Worm (Caenorhabditis elegans) whole organism, L4 larva: Measurements from ENCODE around the gene nhr-221.
A peak's percentile ranks its signal among the peaks of the same experiment; 100 is the strongest.

ENCODE experiments used
- aha-1 ChIP-seq: fragments of 150-350 bp; peaks from one replicate; lab custom pipeline; 2014; ENCODE audit warnings: missing biosample characterization, missing genetic modification characterization
- aly-2 ChIP-seq: sonication (generic microtip); optimal IDR thresholded peaks from 2 replicates; lab custom pipeline; 2018; ENCODE audit warnings: missing biosample characterization, missing genetic modification characterization
- ama-1 ChIP-seq: fragments of 150-350 bp; optimal IDR thresholded peaks from 2 replicates; lab custom pipeline; 2014; ENCODE audit warnings: inconsistent platforms, mixed read lengths
- attf-4 ChIP-seq: sonication (generic microtip); optimal IDR thresholded peaks from 3 replicates; lab custom pipeline; 2017; ENCODE audit warnings: missing biosample characterization, missing genetic modification characterization
- ceh-20 ChIP-seq: fragments of 200-800 bp; sonication (Bioruptor generic); IDR thresholded peaks from 2 replicates; pipeline ENCODE4 v1.3.6; 2022; ENCODE audit warnings: missing genetic modification reagents, missing genetic modification characterization, missing compliant biosample characterization
- ceh-28 ChIP-seq: fragments of 150-350 bp; optimal IDR thresholded peaks from 2 replicates; lab custom pipeline; 2014; ENCODE audit warnings: missing biosample characterization, missing genetic modification reagents, missing genetic modification characterization
- ceh-82 ChIP-seq: sonication (generic microtip); optimal IDR thresholded peaks from 2 replicates; lab custom pipeline; 2017; ENCODE audit warnings: missing biosample characterization, missing genetic modification characterization
- ctbp-1 ChIP-seq: fragments of 200-800 bp; sonication (Bioruptor generic); IDR thresholded peaks from 2 replicates; pipeline ENCODE4 v1.3.6; 2022; ENCODE audit warnings: missing genetic modification reagents, missing genetic modification characterization, missing compliant biosample characterization
- daf-16 ChIP-seq, 3 experiments: sonication (generic microtip); optimal IDR thresholded peaks; 2 replicates each; lab custom pipeline; 2016 to 2017; ENCODE audit warnings: missing genetic modification characterization in 3 of 3, missing genetic modification reagents in 3 of 3, mild to moderate bottlenecking in 2 of 3, missing compliant biosample characterization in 2 of 3, missing biosample characterization in 1 of 3, moderate library complexity in 1 of 3
- daf-19 ChIP-seq: fragments of 200-800 bp; sonication (Bioruptor generic); conservative IDR thresholded peaks from 2 replicates; pipeline ENCODE4 v1.3.6; 2022; ENCODE audit warnings: missing genetic modification characterization, missing compliant biosample characterization
- daf-8 ChIP-seq: fragments of 200-800 bp; sonication (Bioruptor generic); IDR thresholded peaks from 2 replicates; pipeline ENCODE4 v1.3.6; 2022; ENCODE audit warnings: missing genetic modification characterization, missing compliant biosample characterization
- dmd-6 ChIP-seq: fragments of 200-800 bp; sonication (Bioruptor generic); IDR thresholded peaks from 2 replicates; pipeline ENCODE4 v1.3.6; 2022; ENCODE audit warnings: missing genetic modification reagents, missing genetic modification characterization, missing compliant biosample characterization
- dmd-9 ChIP-seq: fragments of 200-800 bp; sonication (Bioruptor generic); IDR thresholded peaks from 2 replicates; pipeline ENCODE4 v1.3.6; 2022; ENCODE audit warnings: missing genetic modification reagents, missing genetic modification characterization, missing compliant biosample characterization
- dpl-1 ChIP-seq: fragments of 150-350 bp; optimal IDR thresholded peaks from 2 replicates; lab custom pipeline; 2014; ENCODE audit warnings: missing biosample characterization, missing genetic modification reagents, missing genetic modification characterization
- dve-1 ChIP-seq: sonication (generic microtip); optimal IDR thresholded peaks from 2 replicates; lab custom pipeline; 2017; ENCODE audit warnings: antibody characterized with exemption, mild to moderate bottlenecking, missing genetic modification characterization, missing compliant biosample characterization; ENCODE audit not compliant: insufficient read depth
- egl-43 ChIP-seq: fragments of 200-800 bp; sonication (Bioruptor generic); IDR thresholded peaks from 2 replicates; pipeline ENCODE4 v1.3.6; 2022; ENCODE audit warnings: missing genetic modification reagents, missing genetic modification characterization, missing compliant biosample characterization
- gei-8 ChIP-seq: fragments of 200-800 bp; sonication (Bioruptor generic); optimal IDR thresholded peaks from 2 replicates; lab custom pipeline; 2018; ENCODE audit warnings: mild to moderate bottlenecking, missing genetic modification characterization, missing compliant biosample characterization
- hlh-11 ChIP-seq: fragments of 200-800 bp; sonication (Bioruptor generic); optimal IDR thresholded peaks from 2 replicates; lab custom pipeline; 2018; ENCODE audit warnings: mild to moderate bottlenecking, missing genetic modification characterization, missing compliant biosample characterization
- hlh-30 ChIP-seq: sonication (generic microtip); optimal IDR thresholded peaks from 2 replicates; lab custom pipeline; 2017; ENCODE audit warnings: antibody characterized with exemption, mild to moderate bottlenecking, missing genetic modification characterization, missing compliant biosample characterization; ENCODE audit not compliant: insufficient read depth
- hmg-1.1 ChIP-seq: fragments of 200-800 bp; sonication (Bioruptor generic); IDR thresholded peaks from 2 replicates; pipeline ENCODE4 v1.3.6; 2022; ENCODE audit warnings: missing genetic modification reagents, missing genetic modification characterization, missing compliant biosample characterization
- lin-15B ChIP-seq: fragments of 150-350 bp; sonication (generic microtip); optimal IDR thresholded peaks from 3 replicates; lab custom pipeline; 2014; ENCODE audit warnings: missing biosample characterization, missing genetic modification characterization
- lin-38 ChIP-seq: fragments of 200-800 bp; sonication (Bioruptor generic); IDR thresholded peaks from 2 replicates; pipeline ENCODE4 v1.3.6; 2022; ENCODE audit warnings: missing genetic modification reagents, missing genetic modification characterization, missing compliant biosample characterization
- madf-5 ChIP-seq, 2 experiments: fragments of 200-800 bp; sonication (Bioruptor generic); IDR thresholded peaks; 2 replicates each; pipeline ENCODE4 v1.3.6; 2022; ENCODE audit warnings: missing compliant biosample characterization in 2 of 2, missing genetic modification characterization in 2 of 2
- madf-9 ChIP-seq: fragments of 200-800 bp; sonication (Bioruptor generic); conservative IDR thresholded peaks from 2 replicates; pipeline ENCODE4 v1.3.6; 2022; ENCODE audit warnings: missing genetic modification reagents, missing genetic modification characterization, missing compliant biosample characterization
- mdl-1 ChIP-seq, 2 experiments: fragments of 150-350 bp in 1 of 2; sonication (generic microtip) in 1 of 2; optimal IDR thresholded peaks; 2 replicates each; lab custom pipeline; 2014 to 2017; ENCODE audit warnings: missing biosample characterization in 2 of 2, missing genetic modification characterization in 2 of 2
- mxl-2 ChIP-seq: fragments of 200-800 bp; sonication (Bioruptor generic); conservative IDR thresholded peaks from 2 replicates; pipeline ENCODE4 v1.3.6; 2022; ENCODE audit warnings: missing genetic modification reagents, missing genetic modification characterization, missing compliant biosample characterization
- mxl-3 ChIP-seq: fragments of 200-800 bp; sonication (Bioruptor generic); optimal IDR thresholded peaks from 2 replicates; lab custom pipeline; 2018; ENCODE audit warnings: mild to moderate bottlenecking, missing genetic modification characterization, missing compliant biosample characterization
- nhr-10 ChIP-seq: fragments of 150-350 bp; optimal IDR thresholded peaks from 2 replicates; lab custom pipeline; 2014; ENCODE audit warnings: missing biosample characterization, missing genetic modification characterization
- nhr-102 ChIP-seq: sonication (generic microtip); optimal IDR thresholded peaks from 2 replicates; lab custom pipeline; 2016; ENCODE audit warnings: mild to moderate bottlenecking, missing genetic modification characterization, moderate library complexity, missing compliant biosample characterization
- nhr-237 ChIP-seq: sonication (generic microtip); optimal IDR thresholded peaks from 2 replicates; lab custom pipeline; 2017; ENCODE audit warnings: missing biosample characterization, missing genetic modification characterization
- nhr-28 ChIP-seq: fragments of 150-350 bp; optimal IDR thresholded peaks from 2 replicates; lab custom pipeline; 2014; ENCODE audit warnings: missing biosample characterization, missing genetic modification characterization
- nhr-77 ChIP-seq: fragments of 150-350 bp; optimal IDR thresholded peaks from 2 replicates; lab custom pipeline; 2014; ENCODE audit warnings: missing biosample characterization, missing genetic modification characterization
- php-3 ChIP-seq: fragments of 200-800 bp; sonication (Bioruptor generic); IDR thresholded peaks from 2 replicates; pipeline ENCODE4 v1.3.6; 2022; ENCODE audit warnings: missing genetic modification reagents, missing genetic modification characterization, missing compliant biosample characterization
- pqm-1 ChIP-seq: sonication (generic microtip); optimal IDR thresholded peaks from 2 replicates; lab custom pipeline; 2017; ENCODE audit warnings: missing biosample characterization, missing genetic modification characterization
- saeg-2 ChIP-seq: fragments of 200-800 bp; sonication (Bioruptor generic); IDR thresholded peaks from 2 replicates; pipeline ENCODE4 v1.3.6; 2022; ENCODE audit warnings: missing genetic modification reagents, missing genetic modification characterization, missing compliant biosample characterization
- set-16 ChIP-seq: fragments of 200-800 bp; sonication (Bioruptor generic); IDR thresholded peaks from 2 replicates; pipeline ENCODE4 v1.3.6; 2022; ENCODE audit warnings: missing genetic modification reagents, missing genetic modification characterization, missing compliant biosample characterization
- skn-1 ChIP-seq: fragments of 150-350 bp; optimal IDR thresholded peaks from 2 replicates; lab custom pipeline; 2014; ENCODE audit warnings: missing biosample characterization, missing genetic modification characterization
- tra-1 ChIP-seq: fragments of 200-800 bp; sonication (Bioruptor generic); IDR thresholded peaks from 2 replicates; pipeline ENCODE4 v1.3.6; 2022; ENCODE audit warnings: missing genetic modification reagents, missing genetic modification characterization, missing compliant biosample characterization
- unc-130 ChIP-seq: sonication (generic microtip); optimal IDR thresholded peaks from 2 replicates; lab custom pipeline; 2016; ENCODE audit warnings: missing genetic modification reagents, missing genetic modification characterization, missing compliant biosample characterization
- unc-62 ChIP-seq, 3 experiments: fragments of 150-350 bp in 1 of 3; sonication (generic microtip); optimal IDR thresholded peaks in 2 of 3; peaks in 1 of 3; 1 replicate in 1 of 3; 2 replicates in 2 of 3; lab custom pipeline; 2014 to 2017; ENCODE audit warnings: missing biosample characterization in 3 of 3, missing genetic modification characterization in 3 of 3, missing genetic modification reagents in 3 of 3, missing genotype in 1 of 3
- vab-7 ChIP-seq: fragments of 200-800 bp; sonication (Bioruptor generic); IDR thresholded peaks from 2 replicates; pipeline ENCODE4 v1.3.6; 2022; ENCODE audit warnings: missing genetic modification reagents, missing genetic modification characterization, missing compliant biosample characterization
- zip-11 ChIP-seq: fragments of 200-800 bp; sonication (Bioruptor generic); IDR thresholded peaks from 2 replicates; pipeline ENCODE4 v1.3.6; 2022; ENCODE audit warnings: missing genetic modification characterization, missing compliant biosample characterization
- ztf-7 ChIP-seq: fragments of 150-350 bp; optimal IDR thresholded peaks from 2 replicates; lab custom pipeline; 2014; ENCODE audit warnings: missing biosample characterization, missing genetic modification characterization

Gene nhr-221

ce11 chrV:3581643-3582042, 46.5 kb upstream of the nhr-221 start:
- peak; percentile 80 for TF ChIP-seq set-16 (GFP tag; lab: Robert Waterston, UW)
- peak in 1 of 2 experiments; percentile 75 for TF ChIP-seq unc-62 (GFP tag; optimal IDR thresholded peaks at IDR 0.05 in 1 of 2; lab: Kevin White, UChicago)
- TF ChIP-seq unc-62 (tag; optimal IDR thresholded peaks at IDR 0.05; lab: Kevin White, UChicago): no peak
- no peak for TF ChIP-seq daf-8 (GFP tag; lab: Robert Waterston, UW)

- TF ChIP-seq aha-1 (tag; lab: Kevin White, UChicago): peak; percentile 92
- TF ChIP-seq ceh-20 (GFP tag; lab: Robert Waterston, UW): no peak
- peak; percentile 9 for TF ChIP-seq hlh-11 (tag; lab: Kevin White, UChicago)
- TF ChIP-seq skn-1 (tag; lab: Kevin White, UChicago): no peak
- TF ChIP-seq mxl-2 (GFP tag; lab: Robert Waterston, UW): no peak
- peak in 1 of 2 experiments; percentile 4 for TF ChIP-seq mdl-1 (tag; optimal IDR thresholded peaks at IDR 0.05; lab: Kevin White, UChicago)
- TF ChIP-seq tra-1 (GFP tag; lab: Robert Waterston, UW): no peak
- TF ChIP-seq nhr-28: peak; percentile 20
- no peak for TF ChIP-seq ceh-82 (tag; lab: Kevin White, UChicago)
- TF ChIP-seq hlh-30 (tag; lab: Kevin White, UChicago): peak; percentile 36
- no peak for TF ChIP-seq unc-130 (GFP tag; lab: Kevin White, UChicago)
- TF ChIP-seq egl-43 (GFP tag; lab: Robert Waterston, UW): no peak
- peak in 1 of 2 experiments; percentile 20 for TF ChIP-seq daf-16 (GFP tag; optimal IDR thresholded peaks at IDR 0.05; lab: Kevin White, UChicago)
- TF ChIP-seq daf-16 (tag; optimal IDR thresholded peaks at IDR 0.05; lab: Kevin White, UChicago): peak; percentile 88
- peak; percentile 35 for TF ChIP-seq dve-1 (tag; lab: Kevin White, UChicago)
- TF ChIP-seq nhr-77 (tag; lab: Kevin White, UChicago): no peak
- TF ChIP-seq ztf-7 (tag; lab: Kevin White, UChicago): no peak
These were observed 45.9 kb upstream of the nhr-221 start for ce11 chrV:3581034-3581433.

DNA sequence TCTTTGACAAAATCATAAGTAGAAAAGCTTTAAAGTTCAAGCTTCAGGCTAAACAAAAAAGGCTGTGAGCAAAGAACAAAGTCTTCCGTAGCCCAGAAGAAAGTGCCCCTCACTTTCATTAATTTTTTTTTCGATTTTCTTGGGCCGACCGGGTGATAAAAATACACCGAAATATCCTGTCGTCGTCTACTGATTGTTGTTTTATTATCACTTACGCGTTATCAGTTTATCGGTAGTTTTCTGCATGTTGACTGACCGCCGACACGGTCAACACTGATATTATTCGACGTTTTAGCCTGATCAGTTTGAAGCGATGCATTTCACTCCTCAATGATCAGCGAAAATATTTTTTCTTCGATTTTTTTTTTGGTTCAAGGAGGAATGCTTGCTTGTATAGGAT, 45.2 kb upstream of the nhr-221 start:
- TF ChIP-seq ceh-28 (tag; lab: Kevin White, UChicago) (no peak), dmd-6 (peak; percentile 30; the same call in 1 of the 2 replicates), nhr-28 (peak; percentile 51), pqm-1 (tag; lab: Kevin White, UChicago) (peak; percentile 50), hlh-11 (tag; lab: Kevin White, UChicago) (peak; percentile 16), gei-8 (GFP tag; lab: Kevin White, UChicago) (no peak), daf-16 (GFP tag; optimal IDR thresholded peaks at IDR 0.05; lab: Kevin White, UChicago) (no peak), daf-16 (tag; optimal IDR thresholded peaks at IDR 0.05; lab: Kevin White, UChicago) (peak; percentile 97), php-3 (0 out of 2 replicates have a peak, but pooled peaks have one; percentile 45)

DNA sequence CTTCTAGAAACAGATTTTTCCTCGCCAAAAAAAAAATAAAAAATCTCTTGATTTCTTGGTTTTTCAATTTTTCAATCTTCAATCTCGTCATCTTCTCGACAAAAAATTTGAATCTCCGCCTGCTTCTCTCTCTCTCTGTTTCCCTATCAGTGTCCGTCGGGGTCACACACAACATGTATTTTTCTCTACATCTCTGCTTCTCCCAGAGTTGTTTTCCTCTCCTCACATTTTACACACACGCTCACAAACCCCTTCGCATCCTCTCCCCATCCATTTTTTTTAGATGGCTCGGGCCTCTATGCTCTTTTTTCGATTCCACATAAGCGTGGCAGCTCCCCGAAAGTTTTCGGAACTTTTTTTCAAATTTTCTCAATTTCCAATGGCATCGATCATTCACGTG, 44.6 kb upstream of the nhr-221 start:
- no peak for TF ChIP-seq ctbp-1 (GFP tag; lab: Robert Waterston, UW)
- peak; percentile 70 for TF ChIP-seq hlh-30 (tag; lab: Kevin White, UChicago)
- TF ChIP-seq attf-4 (tag; lab: Kevin White, UChicago): no peak
- TF ChIP-seq mdl-1 (tag; optimal IDR thresholded peaks at IDR 0.05; lab: Kevin White, UChicago): peak; percentile 20 to 55
- peak; percentile 36; the same call in 1 of the 2 replicates for TF ChIP-seq dmd-6
- no peak for TF ChIP-seq ama-1 (lab: Kevin White, UChicago)
- no peak for TF ChIP-seq daf-19
- TF ChIP-seq nhr-102 (tag; lab: Kevin White, UChicago): peak; percentile 21
- TF ChIP-seq nhr-10 (tag; lab: Kevin White, UChicago): peak; percentile 69
- TF ChIP-seq nhr-237 (tag; lab: Kevin White, UChicago): no peak
- TF ChIP-seq dmd-9 (GFP tag; lab: Robert Waterston, UW): no peak
- TF ChIP-seq lin-38 (GFP tag; lab: Robert Waterston, UW): peak; percentile 24; the same call in 1 of the 2 replicates
- peak; percentile 23; the same call in 1 of the 2 replicates for TF ChIP-seq hmg-1.1 (GFP tag; lab: Robert Waterston, UW)
- no peak for TF ChIP-seq aly-2 (tag; lab: Kevin White, UChicago)
- no peak for TF ChIP-seq vab-7 (GFP tag; lab: Robert Waterston, UW)
- 0 out of 2 replicates have a peak, but pooled peaks have one; percentile 10 for TF ChIP-seq ceh-20 (GFP tag; lab: Robert Waterston, UW)
- no peak for TF ChIP-seq saeg-2 (GFP tag; lab: Robert Waterston, UW)
- peak; percentile 34; the same call in 1 of the 2 replicates for TF ChIP-seq tra-1 (GFP tag; lab: Robert Waterston, UW)
- TF ChIP-seq mxl-3 (GFP tag; lab: Kevin White, UChicago): peak; percentile 18
- no peak for TF ChIP-seq madf-5 (GFP tag; IDR thresholded peaks at IDR 0.05; lab: Robert Waterston, UW)
- no peak for TF ChIP-seq set-16 (GFP tag; lab: Robert Waterston, UW)
- TF ChIP-seq hlh-11 (tag; lab: Kevin White, UChicago): peak; percentile 74
- TF ChIP-seq lin-15B (tag; lab: Kevin White, UChicago): no peak
- TF ChIP-seq aha-1 (tag; lab: Kevin White, UChicago): peak; percentile 85
- TF ChIP-seq zip-11 (GFP tag; lab: Robert Waterston, UW): no peak
- no peak for TF ChIP-seq egl-43 (GFP tag; lab: Robert Waterston, UW)
- TF ChIP-seq madf-9: no peak
- peak; percentile 66 for TF ChIP-seq dpl-1 (GFP tag; lab: Kevin White, UChicago)
